Fruit fly (Drosophila melanogaster) whole organism, embryonic: ENCODE results near the gene CG34148.
A peak's percentile ranks its signal among the peaks of the same experiment; 100 is the strongest.

ENCODE experiments used
- Awh ChIP-seq: fragments of 200-800 bp; sonication (Bioruptor generic); IDR thresholded peaks from 2 replicates; pipeline ENCODE4, ENCODE4 v1.3.6; 2022; ENCODE audit warnings: missing biosample characterization, missing genetic modification characterization
- B-H2 ChIP-seq: fragments of 200-800 bp; sonication (Bioruptor generic); optimal IDR thresholded peaks from 2 replicates; lab custom pipeline; 2018; ENCODE audit warnings: missing biosample characterization, mild to moderate bottlenecking, missing genetic modification characterization
- Blimp-1 ChIP-seq: fragments of 200-800 bp; sonication (Bioruptor generic); optimal IDR thresholded peaks from 3 replicates; lab custom pipeline; 2018; ENCODE audit warnings: missing biosample characterization, missing genetic modification characterization, mild to moderate bottlenecking, moderate library complexity, missing genetic modification reagents
- CG10209 ChIP-seq: fragments of 200-800 bp; sonication (Bioruptor generic); optimal IDR thresholded peaks from 3 replicates; lab custom pipeline; 2017; ENCODE audit warnings: missing biosample characterization, mild to moderate bottlenecking, missing genetic modification characterization, missing genetic modification reagents
- CG10267 ChIP-seq: fragments of 200-800 bp; sonication (Bioruptor generic); optimal IDR thresholded peaks from 2 replicates; lab custom pipeline; 2018; ENCODE audit warnings: missing biosample characterization, mild to moderate bottlenecking, missing genetic modification characterization, moderate library complexity
- CG10462 ChIP-seq: fragments of 200-800 bp; sonication (Bioruptor generic); optimal IDR thresholded peaks from 2 replicates; lab custom pipeline; 2016; ENCODE audit warnings: missing biosample characterization, missing genetic modification characterization
- CG10959 ChIP-seq: fragments of 200-800 bp; sonication (Bioruptor generic); IDR thresholded peaks from 2 replicates; pipeline ENCODE4 v1.3.6; 2022; ENCODE audit warnings: missing biosample characterization, missing genetic modification characterization
- CG12071 ChIP-seq: fragments of 200-800 bp; sonication (Bioruptor generic); optimal IDR thresholded peaks from 3 replicates; lab custom pipeline; 2018; ENCODE audit warnings: missing biosample characterization, mild to moderate bottlenecking, missing genetic modification characterization
- CG12659 ChIP-seq: fragments of 200-800 bp; sonication (Bioruptor generic); optimal IDR thresholded peaks from 3 replicates; lab custom pipeline; 2017; ENCODE audit warnings: mild to moderate bottlenecking, missing biosample characterization, missing genetic modification reagents, missing genetic modification characterization
- CG12942 ChIP-seq: fragments of 200-800 bp; sonication (Bioruptor generic); optimal IDR thresholded peaks from 3 replicates; lab custom pipeline; 2016; ENCODE audit warnings: missing biosample characterization, missing genetic modification characterization
- CG15514 ChIP-seq: fragments of 200-800 bp; sonication (Bioruptor generic); optimal IDR thresholded peaks from 3 replicates; lab custom pipeline; 2017; ENCODE audit warnings: missing biosample characterization, missing genetic modification characterization, mild to moderate bottlenecking, moderate library complexity, missing genetic modification reagents
- CG16815 ChIP-seq: fragments of 200-800 bp; sonication (Bioruptor generic); optimal IDR thresholded peaks from 3 replicates; lab custom pipeline; 2017; ENCODE audit warnings: missing biosample characterization, mild to moderate bottlenecking, missing genetic modification characterization
- CG17361 ChIP-seq: fragments of 200-800 bp; sonication (Bioruptor generic); IDR thresholded peaks from 3 replicates; pipeline ENCODE4 v1.3.6; 2022; ENCODE audit warnings: missing biosample characterization, missing genetic modification characterization
- CG2120 ChIP-seq: fragments of 200-800 bp; sonication (Bioruptor generic); optimal IDR thresholded peaks from 3 replicates; lab custom pipeline; 2016; ENCODE audit warnings: missing biosample characterization, missing genetic modification characterization
- CG3065 ChIP-seq: fragments of 200-800 bp; sonication (Bioruptor generic); optimal IDR thresholded peaks from 2 replicates; lab custom pipeline; 2016; ENCODE audit warnings: missing biosample characterization, missing genetic modification characterization
- CG33213 ChIP-seq: fragments of 200-800 bp; sonication (Bioruptor generic); optimal IDR thresholded peaks from 3 replicates; lab custom pipeline; 2016; ENCODE audit warnings: missing biosample characterization, missing genetic modification characterization
- CG3726 ChIP-seq: fragments of 200-800 bp; sonication (Bioruptor generic); IDR thresholded peaks from 3 replicates; pipeline ENCODE4, ENCODE4 v1.3.6; 2022; ENCODE audit warnings: missing biosample characterization, missing genetic modification characterization
- CG42726 ChIP-seq: fragments of 200-800 bp; sonication (Bioruptor generic); IDR thresholded peaks from 2 replicates; pipeline ENCODE4 v1.3.6; 2022; ENCODE audit warnings: missing biosample characterization, missing genetic modification characterization; ENCODE audit not compliant: partially characterized antibody
- CG6175 ChIP-seq: fragments of 200-800 bp; sonication (Bioruptor generic); IDR thresholded peaks from 3 replicates; pipeline ENCODE4 v1.3.6; 2022; ENCODE audit warnings: missing biosample characterization, missing genetic modification characterization
- CG7556 ChIP-seq: fragments of 200-800 bp; sonication (Bioruptor generic); optimal IDR thresholded peaks from 2 replicates; lab custom pipeline; 2017; ENCODE audit warnings: missing biosample characterization, mild to moderate bottlenecking, missing genetic modification characterization
- CG8944 ChIP-seq: fragments of 200-800 bp; sonication (Bioruptor generic); optimal IDR thresholded peaks from 3 replicates; lab custom pipeline; 2016; ENCODE audit warnings: missing biosample characterization, missing genetic modification characterization
- CG9215 ChIP-seq: fragments of 200-800 bp; sonication (Bioruptor generic); IDR thresholded peaks from 2 replicates; pipeline ENCODE4 v1.3.6; 2022; ENCODE audit warnings: missing biosample characterization, missing genetic modification characterization
- CHES-1-like ChIP-seq: fragments of 200-800 bp; sonication (Bioruptor generic); optimal IDR thresholded peaks from 2 replicates; lab custom pipeline; 2016; ENCODE audit warnings: missing biosample characterization, missing genetic modification characterization
- Chrac-16 ChIP-seq: fragments of 200-800 bp; sonication (Bioruptor generic); optimal IDR thresholded peaks from 3 replicates; lab custom pipeline; 2016; ENCODE audit warnings: missing biosample characterization, missing genetic modification characterization
- CrebB ChIP-seq: fragments of 200-800 bp; sonication (Bioruptor generic); optimal IDR thresholded peaks from 3 replicates; lab custom pipeline; 2018; ENCODE audit warnings: missing biosample characterization, mild to moderate bottlenecking, missing genetic modification characterization
- Dad ChIP-seq: fragments of 200-800 bp; sonication (Bioruptor generic); optimal IDR thresholded peaks from 3 replicates; lab custom pipeline; 2016; ENCODE audit warnings: missing biosample characterization, missing genetic modification characterization
- Deaf1 ChIP-seq: fragments of 200-800 bp; optimal IDR thresholded peaks from 3 replicates; lab custom pipeline; 2019; ENCODE audit warnings: missing biosample characterization, mild to moderate bottlenecking, missing genetic modification characterization, moderate library complexity
- Jarid2 ChIP-seq: fragments of 200-800 bp; sonication (Bioruptor generic); optimal IDR thresholded peaks from 3 replicates; lab custom pipeline; 2017; ENCODE audit warnings: mild to moderate bottlenecking, missing biosample characterization, missing genetic modification reagents, missing genetic modification characterization
- Mes4 ChIP-seq: fragments of 200-800 bp; sonication (Bioruptor generic); optimal IDR thresholded peaks from 2 replicates; lab custom pipeline; 2016; ENCODE audit warnings: missing biosample characterization, missing genetic modification characterization
- Rfx ChIP-seq: fragments of 200-800 bp; sonication (Bioruptor generic); IDR thresholded peaks from 2 replicates; pipeline ENCODE4 v1.3.6; 2022; ENCODE audit warnings: missing biosample characterization, missing genetic modification characterization
- Scr ChIP-seq: fragments of 200-800 bp; sonication (Bioruptor generic); IDR thresholded peaks from 2 replicates; pipeline ENCODE4 v1.3.6; 2022; ENCODE audit warnings: missing biosample characterization, missing genetic modification characterization; ENCODE audit not compliant: partially characterized antibody
- Stat92E ChIP-seq, 3 experiments: fragments of >200 bp in 2 of 3; fragments of 200-800 bp in 1 of 3; sonication (Bioruptor generic) in 1 of 3; optimal IDR thresholded peaks; 2 replicates each; lab custom pipeline; 2017 to 2019; ENCODE audit warnings: missing biosample characterization in 3 of 3, missing genetic modification characterization in 3 of 3, mild to moderate bottlenecking in 1 of 3, moderate library complexity in 1 of 3
- ab ChIP-seq: fragments of 200-800 bp; sonication (Bioruptor generic); optimal IDR thresholded peaks from 2 replicates; lab custom pipeline; 2016; ENCODE audit warnings: missing biosample characterization, missing genetic modification characterization
- ara ChIP-seq: fragments of 200-800 bp; sonication (Bioruptor generic); IDR thresholded peaks from 2 replicates; pipeline ENCODE4 v1.3.6; 2022; ENCODE audit warnings: missing biosample characterization, missing genetic modification characterization
- bcd ChIP-seq: fragments of 200-800 bp; sonication (Bioruptor generic); optimal IDR thresholded peaks from 2 replicates; lab custom pipeline; 2017; ENCODE audit warnings: missing biosample characterization, mild to moderate bottlenecking, missing genetic modification characterization
- chinmo ChIP-seq: fragments of 200-800 bp; sonication (Bioruptor generic); IDR thresholded peaks from 4 replicates; pipeline ENCODE4 v1.3.6; 2022; ENCODE audit warnings: missing biosample characterization, missing genetic modification characterization; ENCODE audit not compliant: partially characterized antibody
- crol ChIP-seq: fragments of 200-800 bp; sonication (Bioruptor generic); IDR thresholded peaks from 2 replicates; pipeline ENCODE4 v1.3.6; 2022; ENCODE audit warnings: missing biosample characterization, missing genetic modification characterization
- dmrt99B ChIP-seq: fragments of 200-800 bp; sonication (Bioruptor generic); optimal IDR thresholded peaks from 2 replicates; lab custom pipeline; 2018; ENCODE audit warnings: missing biosample characterization, mild to moderate bottlenecking, missing genetic modification characterization, moderate library complexity
- fd96Cb ChIP-seq: fragments of 200-800 bp; sonication (Bioruptor generic); optimal IDR thresholded peaks from 2 replicates; lab custom pipeline; 2018; ENCODE audit warnings: missing biosample characterization, mild to moderate bottlenecking, missing genetic modification characterization, moderate library complexity
- fru ChIP-seq: fragments of >200 bp; optimal IDR thresholded peaks from 2 replicates; lab custom pipeline; 2017
- jumu ChIP-seq: fragments of 200-800 bp; sonication (Bioruptor generic); optimal IDR thresholded peaks from 3 replicates; lab custom pipeline; 2016; ENCODE audit warnings: missing biosample characterization, missing genetic modification characterization
- klu ChIP-seq: fragments of 200-800 bp; sonication (Bioruptor generic); IDR thresholded peaks from 2 replicates; pipeline ENCODE4 v1.3.6; 2022; ENCODE audit warnings: missing biosample characterization, missing genetic modification characterization
- pros ChIP-seq: fragments of 200-800 bp; sonication (Bioruptor generic); optimal IDR thresholded peaks from 3 replicates; lab custom pipeline; 2019; ENCODE audit warnings: missing biosample characterization, mild to moderate bottlenecking, missing genetic modification characterization, moderate library complexity
- schlank ChIP-seq: fragments of 200-800 bp; sonication (Bioruptor generic); optimal IDR thresholded peaks from 2 replicates; lab custom pipeline; 2018; ENCODE audit warnings: missing biosample characterization, mild to moderate bottlenecking, missing genetic modification characterization
- seq ChIP-seq: fragments of 200-800 bp; sonication (Bioruptor generic); IDR thresholded peaks from 2 replicates; pipeline ENCODE4 v1.3.6; 2022; ENCODE audit warnings: missing biosample characterization, missing genetic modification characterization
- sisA ChIP-seq: fragments of 200-800 bp; sonication (Bioruptor generic); IDR thresholded peaks from 2 replicates; pipeline ENCODE4 v1.3.6; 2022; ENCODE audit warnings: missing biosample characterization, missing genetic modification characterization
- stwl ChIP-seq: fragments of 200-800 bp; sonication (Bioruptor generic); optimal IDR thresholded peaks from 3 replicates; lab custom pipeline; 2018; ENCODE audit warnings: missing biosample characterization, mild to moderate bottlenecking, missing genetic modification characterization, moderate library complexity
- tll ChIP-seq, 2 experiments: fragments of 200-800 bp in 1 of 2; fragments of >200 bp in 1 of 2; sonication (Bioruptor generic) in 1 of 2; optimal IDR thresholded peaks; 2 replicates each; lab custom pipeline; 2017 to 2019; ENCODE audit warnings: missing biosample characterization in 2 of 2, missing genetic modification characterization in 2 of 2, mild to moderate bottlenecking in 1 of 2, moderate library complexity in 1 of 2
- tx ChIP-seq: fragments of 200-800 bp; sonication (Bioruptor generic); optimal IDR thresholded peaks from 2 replicates; lab custom pipeline; 2016; ENCODE audit warnings: missing biosample characterization, missing genetic modification characterization

Gene CG34148

dm6 chr3R:21913447-21913846, 35.0 kb upstream of the CG34148 start, which contains the start of gene Qsox2:
TSS of gene Qsox2 (plus strand) at chr3R:21913747.
- TF ChIP-seq Rfx (GFP tag; lab: Robert Waterston, UW) (peak; percentile 6; the same call in 1 of the 2 replicates), klu (GFP tag; lab: Robert Waterston, UW) (no peak), B-H2 (no peak), Jarid2 (GFP tag; lab: Kevin White, UChicago) (peak; percentile 37), schlank (tag; lab: Kevin White, UChicago) (no peak), CG12659 (GFP tag; lab: Kevin White, UChicago) (no peak), CG10267 (no peak), CG42726 (GFP tag; lab: Robert Waterston, UW) (no peak), CG12942 (GFP tag; lab: Kevin White, UChicago) (no peak), CG9215 (GFP tag; lab: Robert Waterston, UW) (no peak), chinmo (GFP tag; lab: Robert Waterston, UW) (0 out of 4 replicates have a peak, but pooled peaks have one; percentile 21), crol (GFP tag; lab: Robert Waterston, UW) (peak; percentile 51; the same call in 1 of the 2 replicates), CG10209 (GFP tag; lab: Kevin White, UChicago) (no peak), Blimp-1 (GFP tag; lab: Kevin White, UChicago) (no peak), Awh (0 out of 2 replicates have a peak, but pooled peaks have one; percentile 11), CG10959 (GFP tag; lab: Robert Waterston, UW) (no peak), jumu (GFP tag; lab: Kevin White, UChicago) (no peak), CG2120 (no peak), Scr (GFP tag; lab: Robert Waterston, UW) (no peak), stwl (tag; lab: Kevin White, UChicago) (no peak), CHES-1-like (GFP tag; lab: Kevin White, UChicago) (no peak)

dm6 chr3R:21911516-21911915, 33.0 kb upstream of the CG34148 start, which contains the start of gene Qsox3:
TSS of gene Qsox3 (plus strand) at chr3R:21911816.
- TF ChIP-seq fd96Cb: no peak
- no peak for TF ChIP-seq ab (GFP tag; lab: Kevin White, UChicago)
- no peak for TF ChIP-seq Dad (GFP tag; lab: Kevin White, UChicago)
- no peak for TF ChIP-seq dmrt99B (tag; lab: Kevin White, UChicago)
- TF ChIP-seq CG3726 (GFP tag; lab: Robert Waterston, UW): no peak
- TF ChIP-seq CG33213 (GFP tag; lab: Kevin White, UChicago): no peak
- no peak for TF ChIP-seq Mes4 (GFP tag; lab: Kevin White, UChicago)
- no peak for TF ChIP-seq Rfx (GFP tag; lab: Robert Waterston, UW)
- TF ChIP-seq CG17361 (GFP tag; lab: Robert Waterston, UW): no peak
- TF ChIP-seq Chrac-16 (GFP tag; lab: Kevin White, UChicago): no peak
- no peak for TF ChIP-seq CG16815 (GFP tag; lab: Kevin White, UChicago)

DNA sequence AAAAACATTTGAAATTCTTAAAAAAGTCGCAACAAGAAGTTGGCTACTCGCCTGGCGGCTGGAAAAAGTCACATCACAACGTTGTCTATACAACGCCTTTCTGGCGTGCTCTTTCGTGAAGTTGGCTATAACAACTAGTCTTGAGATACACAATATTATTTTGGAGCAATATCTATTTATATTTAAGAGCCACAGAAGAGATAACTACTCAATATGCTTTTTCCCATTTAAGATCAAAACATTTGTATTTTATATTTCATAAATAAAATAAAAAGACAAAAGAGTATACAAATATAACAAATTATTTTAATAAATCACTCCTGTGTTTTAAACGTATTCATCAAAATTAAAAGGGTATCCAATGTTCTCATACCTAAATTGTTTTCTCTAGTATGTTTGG, 28.4 kb upstream of the CG34148 start:
- TF ChIP-seq CG8944 (GFP tag; lab: Kevin White, UChicago) (no peak), CG3065 (GFP tag; lab: Kevin White, UChicago) (no peak), ara (no peak), fru (lab: Kevin White, UChicago) (no peak), CG7556 (GFP tag; lab: Kevin White, UChicago) (no peak), bcd (GFP tag; lab: Kevin White, UChicago) (no peak), tx (GFP tag; lab: Kevin White, UChicago) (no peak), CG15514 (GFP tag; lab: Kevin White, UChicago) (no peak), pros (no peak), Stat92E (GFP tag; optimal IDR thresholded peaks at IDR 0.05; lab: Kevin White, UChicago) (no peak), CG10462 (GFP tag; lab: Kevin White, UChicago) (no peak), CG6175 (GFP tag; lab: Robert Waterston, UW) (no peak), seq (GFP tag; lab: Robert Waterston, UW) (no peak), CrebB (tag; lab: Kevin White, UChicago) (no peak), tll (GFP tag; optimal IDR thresholded peaks at IDR 0.05; lab: Kevin White, UChicago) (no peak), Deaf1 (tag; lab: Kevin White, UChicago) (no peak), CG12071 (GFP tag; lab: Kevin White, UChicago) (no peak), sisA (GFP tag; lab: Robert Waterston, UW) (no peak)
